Fruit fly (Drosophila melanogaster): ENCODE measurements around the gene osa.

The osa gene

dm6 chr3R:17684854-17685253 is 33.3 kb downstream of the osa start, which contains the start of the genes CG31251 and CG31360 (continued):
- no peak for TF ChIP-seq salm (tag; optimal IDR thresholded peaks at IDR 0.05)
- no peak for TF ChIP-seq CG4820 (GFP tag; optimal IDR thresholded peaks at IDR 0.05)
- TF ChIP-seq nerfin-2 (GFP tag; IDR thresholded peaks at IDR 0.05; ENCODE audit: partially characterized antibody), result peak; percentile 82
- no peak for TF ChIP-seq CG6813 (GFP tag; optimal IDR thresholded peaks at IDR 0.05)
- no peak for TF ChIP-seq Kr (GFP tag; optimal IDR thresholded peaks at IDR 0.05)
- peak; percentile 64 for TF ChIP-seq Dref (GFP tag; IDR thresholded peaks at IDR 0.05)
- TF ChIP-seq CoRest (tag; optimal IDR thresholded peaks at IDR 0.05), result peak; percentile 29
- TF ChIP-seq CG12744 (GFP tag; optimal IDR thresholded peaks at IDR 0.05), result no peak
- no peak for TF ChIP-seq D19A (tag; optimal IDR thresholded peaks at IDR 0.05)
- TF ChIP-seq Doc3 (GFP tag; IDR thresholded peaks at IDR 0.05; ENCODE audit: partially characterized antibody), result peak; percentile 91
- no peak for TF ChIP-seq Lhr (GFP tag; optimal IDR thresholded peaks at IDR 0.05)
- TF ChIP-seq CG5953 (GFP tag; IDR thresholded peaks at IDR 0.05), result no peak
- TF ChIP-seq tio (GFP tag; optimal IDR thresholded peaks at IDR 0.05), result no peak
- no peak for TF ChIP-seq CG10431 (GFP tag; optimal IDR thresholded peaks at IDR 0.05)
- TF ChIP-seq gsb-n (tag; optimal IDR thresholded peaks at IDR 0.05), result no peak
- TF ChIP-seq CG8359 (GFP tag; optimal IDR thresholded peaks at IDR 0.05; ENCODE audit: borderline replicate concordance), result no peak
- 0 out of 4 replicates have a peak, but pooled peaks have one; percentile 61 for TF ChIP-seq chinmo (GFP tag; IDR thresholded peaks at IDR 0.05; ENCODE audit: partially characterized antibody)
- no peak for TF ChIP-seq CG7372 (GFP tag; IDR thresholded peaks at IDR 0.05)
- peak; percentile 23 for TF ChIP-seq HmgZ (tag; optimal IDR thresholded peaks at IDR 0.05)
- TF ChIP-seq PHDP (tag; optimal IDR thresholded peaks at IDR 0.05), result peak; percentile 3
- no peak for TF ChIP-seq ATbp (GFP tag; optimal IDR thresholded peaks at IDR 0.05)
- no peak for TF ChIP-seq Fer1 (GFP tag; optimal IDR thresholded peaks at IDR 0.05)
- peak; percentile 31 for TF ChIP-seq Med (GFP tag)
- no peak for TF ChIP-seq org-1 (GFP tag; optimal IDR thresholded peaks at IDR 0.05)
- no peak for TF ChIP-seq Gug (GFP tag; IDR thresholded peaks at IDR 0.05)
- TF ChIP-seq Dfd (GFP tag; optimal IDR thresholded peaks at IDR 0.05), result no peak
- TF ChIP-seq CG42726 (GFP tag; IDR thresholded peaks at IDR 0.05; ENCODE audit: partially characterized antibody), result 0 out of 2 replicates have a peak, but pooled peaks have one; percentile 3
- TF ChIP-seq CG6175 (GFP tag; IDR thresholded peaks at IDR 0.05), result no peak
- no peak for TF ChIP-seq Drgx (GFP tag; IDR thresholded peaks at IDR 0.05)
- TF ChIP-seq CG32767 (GFP tag; IDR thresholded peaks at IDR 0.05), result no peak
- TF ChIP-seq luna (GFP tag; optimal IDR thresholded peaks at IDR 0.05), result no peak
- TF ChIP-seq CG3407 (GFP tag; optimal IDR thresholded peaks at IDR 0.05), result no peak
- no peak for TF ChIP-seq HmgD (GFP tag; optimal IDR thresholded peaks at IDR 0.05)
- TF ChIP-seq CG7963 (GFP tag; IDR thresholded peaks at IDR 0.05; ENCODE audit: partially characterized antibody), result no peak; the same call in 2 of the 3 replicates
- no peak for TF ChIP-seq CG10543 (GFP tag; optimal IDR thresholded peaks at IDR 0.05)
- TF ChIP-seq D19B (GFP tag; optimal IDR thresholded peaks at IDR 0.05), result no peak
- TF ChIP-seq lola (GFP tag; optimal IDR thresholded peaks at IDR 0.05), result peak in 1 of 3 experiments; percentile 12
- TF ChIP-seq Ptx1 (GFP tag; IDR thresholded peaks at IDR 0.05), result no peak
- TF ChIP-seq al (GFP tag; IDR thresholded peaks at IDR 0.05), result no peak
- TF ChIP-seq CG4360 (GFP tag; IDR thresholded peaks at IDR 0.05), result no peak
- no peak for TF ChIP-seq dm (GFP tag; optimal IDR thresholded peaks at IDR 0.05)
- no peak for TF ChIP-seq Ssrp (tag; optimal IDR thresholded peaks at IDR 0.05)
- no peak for TF ChIP-seq CG1603 (tag; optimal IDR thresholded peaks at IDR 0.05)
- no peak for TF ChIP-seq Six4 (GFP tag; optimal IDR thresholded peaks at IDR 0.05)
- TF ChIP-seq chn (GFP tag; optimal IDR thresholded peaks at IDR 0.05), result no peak
- TF ChIP-seq vnd (GFP tag; IDR thresholded peaks at IDR 0.05; ENCODE audit: partially characterized antibody), result peak; percentile 77
- no peak for TF ChIP-seq CG3847 (GFP tag; IDR thresholded peaks at IDR 0.05)
- TF ChIP-seq E2f2 (GFP tag; IDR thresholded peaks at IDR 0.05), result 0 out of 2 replicates have a peak, but pooled peaks have one; percentile 23
- TF ChIP-seq CG5245 (GFP tag; optimal IDR thresholded peaks at IDR 0.05), result no peak
- TF ChIP-seq C15 (GFP tag; IDR thresholded peaks at IDR 0.05), result no peak
- TF ChIP-seq CG14014 (GFP tag; IDR thresholded peaks at IDR 0.05), result no peak
